Fruit fly (Drosophila melanogaster) whole organism, prepupa: ENCODE results near the gene simj.

Source experiments
- Blimp-1 ChIP-seq: fragments of 200-800 bp; sonication (Bioruptor generic); optimal IDR thresholded peaks from 3 replicates; lab custom pipeline; 2017; ENCODE audit warnings: missing biosample characterization, missing genetic modification characterization, mild to moderate bottlenecking, moderate library complexity, missing genetic modification reagents
- CG10669 ChIP-seq: fragments of 200-800 bp; sonication (Bioruptor generic); optimal IDR thresholded peaks from 3 replicates; lab custom pipeline; 2018; ENCODE audit warnings: missing biosample characterization, mild to moderate bottlenecking, missing genetic modification characterization, moderate library complexity
- CG11294 ChIP-seq: fragments of 200-800 bp; sonication (Bioruptor generic); IDR thresholded peaks from 2 replicates; pipeline ENCODE4 v1.3.6; 2022; ENCODE audit warnings: missing biosample characterization, missing genetic modification characterization
- CG11762 ChIP-seq: fragments of 200-800 bp; sonication (Bioruptor generic); optimal IDR thresholded peaks from 3 replicates; lab custom pipeline; 2016; ENCODE audit warnings: missing biosample characterization, missing genetic modification characterization; ENCODE audit not compliant: insufficient read depth
- CG11902 ChIP-seq: fragments of 200-800 bp; sonication (Bioruptor generic); optimal IDR thresholded peaks from 3 replicates; lab custom pipeline; 2016; ENCODE audit warnings: missing biosample characterization, missing genetic modification characterization
- CG15336 ChIP-seq: fragments of 200-800 bp; sonication (Bioruptor generic); IDR thresholded peaks from 2 replicates; pipeline ENCODE4 v1.3.6; 2022; ENCODE audit warnings: missing biosample characterization, missing genetic modification characterization
- CG16779 ChIP-seq: fragments of 200-800 bp; sonication (Bioruptor generic); optimal IDR thresholded peaks from 3 replicates; lab custom pipeline; 2017; ENCODE audit warnings: missing biosample characterization, mild to moderate bottlenecking, missing genetic modification characterization
- CG3032 ChIP-seq: fragments of 200-800 bp; optimal IDR thresholded peaks from 2 replicates; lab custom pipeline; 2019; ENCODE audit warnings: missing biosample characterization, mild to moderate bottlenecking, missing genetic modification characterization, moderate library complexity
- CG31627 ChIP-seq: fragments of 200-800 bp; sonication (Bioruptor generic); optimal IDR thresholded peaks from 3 replicates; lab custom pipeline; 2016; ENCODE audit warnings: missing biosample characterization, missing genetic modification characterization
- CG32006 ChIP-seq: fragments of 200-800 bp; sonication (Bioruptor generic); optimal IDR thresholded peaks from 3 replicates; lab custom pipeline; 2017; ENCODE audit warnings: missing biosample characterization, mild to moderate bottlenecking, missing genetic modification characterization
- CG34406 ChIP-seq: fragments of 200-800 bp; sonication (Bioruptor generic); optimal IDR thresholded peaks from 3 replicates; lab custom pipeline; 2016; ENCODE audit warnings: missing biosample characterization, missing genetic modification characterization
- CG3919 ChIP-seq: fragments of 200-800 bp; sonication (Bioruptor generic); optimal IDR thresholded peaks from 3 replicates; lab custom pipeline; 2016; ENCODE audit warnings: missing biosample characterization, missing genetic modification characterization
- CG4318 ChIP-seq: fragments of 200-800 bp; sonication (Bioruptor generic); optimal IDR thresholded peaks from 3 replicates; lab custom pipeline; 2017; ENCODE audit warnings: missing biosample characterization, mild to moderate bottlenecking, missing genetic modification characterization
- CG6276 ChIP-seq: fragments of 200-800 bp; sonication (Bioruptor generic); optimal IDR thresholded peaks from 2 replicates; lab custom pipeline; 2017; ENCODE audit warnings: missing biosample characterization, mild to moderate bottlenecking, missing genetic modification characterization
- CG6792 ChIP-seq: fragments of 200-800 bp; sonication (Bioruptor generic); optimal IDR thresholded peaks from 3 replicates; lab custom pipeline; 2016; ENCODE audit warnings: missing biosample characterization, missing genetic modification characterization
- CG6808 ChIP-seq: fragments of 200-800 bp; sonication (Bioruptor generic); optimal IDR thresholded peaks from 3 replicates; lab custom pipeline; 2017; ENCODE audit warnings: missing biosample characterization, missing genetic modification characterization, mild to moderate bottlenecking, moderate library complexity, missing genetic modification reagents
- CG7368 ChIP-seq: fragments of 200-800 bp; sonication (Bioruptor generic); optimal IDR thresholded peaks from 3 replicates; lab custom pipeline; 2016; ENCODE audit warnings: missing biosample characterization, missing genetic modification characterization
- CG8319 ChIP-seq: fragments of 200-800 bp; sonication (Bioruptor generic); optimal IDR thresholded peaks from 3 replicates; lab custom pipeline; 2016; ENCODE audit warnings: missing biosample characterization, missing genetic modification characterization
- CG8632 ChIP-seq: fragments of 200-800 bp; sonication (Bioruptor generic); optimal IDR thresholded peaks from 3 replicates; lab custom pipeline; 2016; ENCODE audit warnings: missing biosample characterization, missing genetic modification characterization
- CG9139 ChIP-seq: fragments of 200-800 bp; sonication (Bioruptor generic); optimal IDR thresholded peaks from 3 replicates; lab custom pipeline; 2017; ENCODE audit warnings: missing biosample characterization, mild to moderate bottlenecking, missing genetic modification characterization
- Eip75B ChIP-seq: fragments of 200-800 bp; sonication (Bioruptor generic); optimal IDR thresholded peaks from 3 replicates; lab custom pipeline; 2016; ENCODE audit warnings: missing biosample characterization, missing genetic modification characterization
- Eip78C ChIP-seq: fragments of 200-800 bp; sonication (Bioruptor generic); peaks from one replicate; lab custom pipeline; 2016; ENCODE audit warnings: missing biosample characterization, missing genetic modification characterization
- Eip93F ChIP-seq: fragments of 200-800 bp; sonication (Bioruptor generic); optimal IDR thresholded peaks from 2 replicates; lab custom pipeline; 2016; ENCODE audit warnings: missing biosample characterization, mild to moderate bottlenecking, missing genetic modification characterization
- Ets96B ChIP-seq: fragments of 200-800 bp; optimal IDR thresholded peaks from 2 replicates; lab custom pipeline; 2019; ENCODE audit warnings: missing biosample characterization, mild to moderate bottlenecking, missing genetic modification characterization, moderate library complexity
- Gug ChIP-seq: fragments of 200-800 bp; sonication (Bioruptor generic); IDR thresholded peaks from 2 replicates; pipeline ENCODE4 v1.3.6; 2022; ENCODE audit warnings: missing biosample characterization, missing genetic modification characterization
- Hr38 ChIP-seq: sonication (Bioruptor generic); optimal IDR thresholded peaks from 2 replicates; lab custom pipeline; 2016; ENCODE audit warnings: missing biosample characterization, missing genetic modification characterization
- Hr39 ChIP-seq: fragments of 200-800 bp; sonication (Bioruptor generic); optimal IDR thresholded peaks from 2 replicates; lab custom pipeline; 2016; ENCODE audit warnings: missing biosample characterization, missing genetic modification characterization
- Hr4 ChIP-seq: fragments of 200-800 bp; sonication (Bioruptor generic); optimal IDR thresholded peaks from 3 replicates; lab custom pipeline; 2016; ENCODE audit warnings: missing biosample characterization, missing genetic modification characterization
- Lpt ChIP-seq: fragments of 200-800 bp; sonication (Bioruptor generic); optimal IDR thresholded peaks from 3 replicates; lab custom pipeline; 2016; ENCODE audit warnings: missing biosample characterization, missing genetic modification characterization
- Met ChIP-seq: fragments of 200-800 bp; sonication (Bioruptor generic); optimal IDR thresholded peaks from 3 replicates; lab custom pipeline; 2016; ENCODE audit warnings: missing biosample characterization, missing genetic modification characterization
- OdsH ChIP-seq: fragments of 200-800 bp; sonication (Bioruptor generic); optimal IDR thresholded peaks from 3 replicates; lab custom pipeline; 2016; ENCODE audit warnings: missing biosample characterization, missing genetic modification characterization
- Smox ChIP-seq: fragments of 200-800 bp; sonication (Bioruptor generic); optimal IDR thresholded peaks from 3 replicates; lab custom pipeline; 2016; ENCODE audit warnings: missing biosample characterization, missing genetic modification characterization
- Sox102F ChIP-seq: fragments of 200-800 bp; sonication (Bioruptor generic); optimal IDR thresholded peaks from 2 replicates; lab custom pipeline; 2016; ENCODE audit warnings: missing biosample characterization, mild to moderate bottlenecking, missing genetic modification characterization
- Sox14 ChIP-seq: fragments of 200-800 bp; sonication (Bioruptor generic); optimal IDR thresholded peaks from 3 replicates; lab custom pipeline; 2016; ENCODE audit warnings: missing biosample characterization, missing genetic modification characterization
- achi ChIP-seq: fragments of 200-800 bp; sonication (Bioruptor generic); optimal IDR thresholded peaks from 3 replicates; lab custom pipeline; 2016; ENCODE audit warnings: missing biosample characterization, missing genetic modification characterization
- cyc ChIP-seq: fragments of 200-800 bp; sonication (Bioruptor generic); optimal IDR thresholded peaks from 3 replicates; lab custom pipeline; 2016; ENCODE audit warnings: missing biosample characterization, missing genetic modification characterization
- dac ChIP-seq: fragments of 200-800 bp; sonication (Bioruptor generic); optimal IDR thresholded peaks from 2 replicates; lab custom pipeline; 2017; ENCODE audit warnings: missing biosample characterization, mild to moderate bottlenecking, missing genetic modification characterization
- dsx ChIP-seq: fragments of 200-800 bp; optimal IDR thresholded peaks from 3 replicates; lab custom pipeline; 2019; ENCODE audit warnings: missing biosample characterization, mild to moderate bottlenecking, missing genetic modification characterization, moderate library complexity; ENCODE audit not compliant: poor library complexity, severe bottlenecking
- eg ChIP-seq: fragments of 200-800 bp; sonication (Bioruptor generic); IDR thresholded peaks from 3 replicates; pipeline ENCODE4 v1.3.6; 2022; ENCODE audit warnings: missing biosample characterization, missing genetic modification characterization
- esn ChIP-seq: fragments of 200-800 bp; sonication (Bioruptor generic); optimal IDR thresholded peaks from 2 replicates; lab custom pipeline; 2016; ENCODE audit warnings: missing biosample characterization, mild to moderate bottlenecking, missing genetic modification characterization, moderate library complexity
- fd85E ChIP-seq: fragments of 200-800 bp; sonication (Bioruptor generic); optimal IDR thresholded peaks from 3 replicates; lab custom pipeline; 2016; ENCODE audit warnings: missing biosample characterization, missing genetic modification characterization
- lz ChIP-seq: fragments of 200-800 bp; sonication (Bioruptor generic); optimal IDR thresholded peaks from 3 replicates; lab custom pipeline; 2016; ENCODE audit warnings: missing biosample characterization, missing genetic modification characterization
- pdm3 ChIP-seq: fragments of 200-800 bp; sonication (Bioruptor generic); optimal IDR thresholded peaks from 3 replicates; lab custom pipeline; 2016; ENCODE audit warnings: missing biosample characterization, missing genetic modification characterization
- salr ChIP-seq, 2 experiments: fragments of 200-800 bp; sonication (Bioruptor generic); optimal IDR thresholded peaks; 3 replicates each; lab custom pipeline; 2016 to 2018; ENCODE audit warnings: missing biosample characterization in 2 of 2, missing genetic modification characterization in 2 of 2, mild to moderate bottlenecking in 1 of 2
- spab ChIP-seq: fragments of 200-800 bp; sonication (Bioruptor generic); optimal IDR thresholded peaks from 2 replicates; lab custom pipeline; 2017; ENCODE audit warnings: missing biosample characterization, mild to moderate bottlenecking, missing genetic modification characterization, missing genetic modification reagents
- topi ChIP-seq: fragments of 200-800 bp; sonication (Bioruptor generic); optimal IDR thresholded peaks from 3 replicates; lab custom pipeline; 2016; ENCODE audit warnings: missing biosample characterization, missing genetic modification characterization
- vri ChIP-seq: fragments of 200-800 bp; sonication (Bioruptor generic); optimal IDR thresholded peaks from 3 replicates; lab custom pipeline; 2016; ENCODE audit warnings: missing biosample characterization, mild to moderate bottlenecking, missing genetic modification characterization

simj gene

DNA sequence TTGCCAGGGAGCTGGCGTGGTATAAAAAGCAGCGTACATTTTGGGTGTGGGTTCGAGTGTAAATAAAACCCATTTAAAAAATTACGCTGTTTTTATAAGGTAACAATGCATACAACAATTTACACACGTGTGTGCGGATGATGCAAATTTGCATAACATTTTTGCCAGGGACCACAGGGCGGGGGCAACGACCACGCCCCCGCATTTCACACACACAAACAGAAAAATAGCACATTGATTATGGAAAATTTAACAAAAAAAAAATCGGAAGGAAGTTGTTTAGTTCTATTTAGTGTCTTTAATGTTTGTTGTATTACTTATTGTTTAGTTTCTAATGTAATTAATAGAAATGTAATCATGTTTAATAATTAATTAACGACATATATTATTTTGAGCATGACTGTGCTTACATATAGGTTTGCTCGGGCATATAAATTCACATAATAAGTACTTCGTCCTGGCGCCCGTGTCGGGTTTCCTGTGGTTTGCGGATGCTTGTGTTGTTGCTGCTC lies 40.0 kb downstream of the simj start (continued):
- no peak for TF ChIP-seq CG4318
- TF ChIP-seq Gug (GFP tag; lab: Robert Waterston, UW): no peak
- TF ChIP-seq CG6792 (GFP tag; lab: Kevin White, UChicago): peak; percentile 13
- TF ChIP-seq CG34406 (GFP tag; lab: Kevin White, UChicago): peak; percentile 28
- peak; percentile 26 for TF ChIP-seq CG32006 (GFP tag; lab: Kevin White, UChicago)
- TF ChIP-seq Lpt: no peak
- TF ChIP-seq lz (GFP tag; lab: Kevin White, UChicago): no peak
- TF ChIP-seq Ets96B: peak; percentile 41
- peak; percentile 23 for TF ChIP-seq OdsH
- TF ChIP-seq CG15336 (GFP tag; lab: Robert Waterston, UW): peak; percentile 40
- no peak for TF ChIP-seq Hr38 (GFP tag; lab: Kevin White, UChicago)
- TF ChIP-seq Eip78C (GFP tag; lab: Kevin White, UChicago): peak; percentile 70
- TF ChIP-seq CG3919 (GFP tag; lab: Kevin White, UChicago): peak; percentile 23
- TF ChIP-seq CG8632 (GFP tag; lab: Kevin White, UChicago): no peak
- peak; percentile 45; the same call in 1 of the 3 replicates for TF ChIP-seq eg (GFP tag; lab: Robert Waterston, UW)
- no peak for TF ChIP-seq Hr39
- no peak for TF ChIP-seq Eip75B
- peak; percentile 6 for TF ChIP-seq Sox102F (GFP tag; lab: Kevin White, UChicago)
- peak; percentile 30 for TF ChIP-seq spab (GFP tag; lab: Kevin White, UChicago)
- no peak for TF ChIP-seq salr (GFP tag; optimal IDR thresholded peaks at IDR 0.05; lab: Kevin White, UChicago)
- peak; percentile 1 for TF ChIP-seq Smox (GFP tag; lab: Kevin White, UChicago)
- peak; percentile 34 for TF ChIP-seq CG10669
- no peak for TF ChIP-seq fd85E (GFP tag; lab: Kevin White, UChicago)

DNA sequence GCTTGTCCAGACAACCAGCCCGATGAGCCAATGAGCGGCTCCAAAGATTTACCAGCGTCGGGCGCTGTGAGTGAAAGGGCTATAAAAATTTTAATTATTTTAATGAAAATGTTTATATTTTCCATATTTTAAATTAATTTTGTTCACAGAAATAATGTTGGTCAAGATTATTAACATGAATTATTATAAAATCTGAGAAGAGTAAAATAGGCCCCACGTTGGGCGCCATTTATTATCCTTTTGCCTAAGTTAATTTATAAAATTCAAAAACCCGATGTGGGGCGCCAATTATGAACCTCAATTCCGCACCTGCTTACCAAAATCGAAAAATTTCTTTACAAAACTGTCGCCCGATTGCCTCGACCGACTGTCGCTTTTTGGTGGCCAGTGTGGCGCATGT lies 44.6 kb downstream of the simj start:
- TF ChIP-seq Hr38 (GFP tag; lab: Kevin White, UChicago): no peak
- peak; percentile 53 for TF ChIP-seq lz (GFP tag; lab: Kevin White, UChicago)
- TF ChIP-seq CG6276: peak; percentile 69
- peak; percentile 31 for TF ChIP-seq CG7368 (GFP tag; lab: Kevin White, UChicago)
- peak; percentile 76 for TF ChIP-seq CG15336 (GFP tag; lab: Robert Waterston, UW)
- TF ChIP-seq Met (GFP tag; lab: Kevin White, UChicago): peak; percentile 38
- TF ChIP-seq topi: peak; percentile 48
- peak; percentile 91 for TF ChIP-seq CG32006 (GFP tag; lab: Kevin White, UChicago)
- TF ChIP-seq dac (GFP tag; lab: Kevin White, UChicago): peak; percentile 71
- TF ChIP-seq CG4318: peak; percentile 79
- peak; percentile 53 for TF ChIP-seq Smox (GFP tag; lab: Kevin White, UChicago)
- TF ChIP-seq Sox14 (GFP tag; lab: Kevin White, UChicago): peak; percentile 19
- TF ChIP-seq Blimp-1 (GFP tag; lab: Kevin White, UChicago): peak; percentile 56
- TF ChIP-seq CG6808: peak; percentile 11
- peak; percentile 14 for TF ChIP-seq Eip93F
- TF ChIP-seq CG11902 (GFP tag; lab: Kevin White, UChicago): peak; percentile 89
- peak; percentile 23 for TF ChIP-seq CG3032 (tag; lab: Kevin White, UChicago)
- peak; percentile 19 for TF ChIP-seq CG10669
- peak in 1 of 2 experiments; percentile 47 for TF ChIP-seq salr (GFP tag; optimal IDR thresholded peaks at IDR 0.05; lab: Kevin White, UChicago)
- peak; percentile 72 for TF ChIP-seq OdsH
- peak; percentile 62 for TF ChIP-seq achi (GFP tag; lab: Kevin White, UChicago)
- TF ChIP-seq Hr4 (GFP tag; lab: Kevin White, UChicago): peak; percentile 78
- peak; percentile 50 for TF ChIP-seq CG8632 (GFP tag; lab: Kevin White, UChicago)
- peak; percentile 65 for TF ChIP-seq CG3919 (GFP tag; lab: Kevin White, UChicago)
- TF ChIP-seq CG8319: no peak
- TF ChIP-seq fd85E (GFP tag; lab: Kevin White, UChicago): peak; percentile 19
- TF ChIP-seq eg (GFP tag; lab: Robert Waterston, UW): peak; percentile 73; the same call in 2 of the 3 replicates
- TF ChIP-seq CG11762 (GFP tag; lab: Kevin White, UChicago): peak; percentile 50
- peak; percentile 29 for TF ChIP-seq CG16779 (tag; lab: Kevin White, UChicago)
- TF ChIP-seq Sox102F (GFP tag; lab: Kevin White, UChicago): peak; percentile 42
- peak; percentile 32 for TF ChIP-seq CG31627 (GFP tag; lab: Kevin White, UChicago)
- TF ChIP-seq cyc (GFP tag; lab: Kevin White, UChicago): peak; percentile 70
- TF ChIP-seq pdm3 (GFP tag; lab: Kevin White, UChicago): peak; percentile 44
- TF ChIP-seq esn (GFP tag; lab: Kevin White, UChicago): peak; percentile 67
- TF ChIP-seq Ets96B: peak; percentile 12
- no peak for TF ChIP-seq vri (GFP tag; lab: Kevin White, UChicago)
- peak; percentile 41; the same call in 1 of the 2 replicates for TF ChIP-seq CG11294
- peak; percentile 39 for TF ChIP-seq Gug (GFP tag; lab: Robert Waterston, UW)
- TF ChIP-seq dsx (GFP tag; lab: Kevin White, UChicago): no peak
- no peak for TF ChIP-seq CG9139 (GFP tag; lab: Kevin White, UChicago)
